Fruit fly (Drosophila melanogaster) whole organism, embryonic: ENCODE measurements around the gene ana1.
A peak's percentile ranks its signal among the peaks of the same experiment; 100 is the strongest.

Experiments
- Ada2b ChIP-seq: fragments of 200-800 bp; sonication (Bioruptor generic); IDR thresholded peaks from 2 replicates; pipeline ENCODE4 v1.3.6; 2022; ENCODE audit warnings: missing biosample characterization, missing genetic modification characterization
- Aef1 ChIP-seq: fragments of 200-800 bp; sonication (Bioruptor generic); IDR thresholded peaks from 3 replicates; pipeline ENCODE4 v1.3.6; 2022; ENCODE audit warnings: missing biosample characterization, missing genetic modification characterization
- CG10147 ChIP-seq: fragments of 200-800 bp; sonication (Bioruptor generic); optimal IDR thresholded peaks from 2 replicates; lab custom pipeline; 2019; ENCODE audit warnings: missing biosample characterization, mild to moderate bottlenecking, missing genetic modification characterization, moderate library complexity
- CG10366 ChIP-seq: fragments of 200-800 bp; sonication (Bioruptor generic); IDR thresholded peaks from 2 replicates; pipeline ENCODE4 v1.3.6; 2022; ENCODE audit warnings: missing biosample characterization, missing genetic modification characterization
- CG11696 ChIP-seq: fragments of 200-800 bp; sonication (Bioruptor generic); IDR thresholded peaks from 2 replicates; pipeline ENCODE4 v1.3.6; 2022; ENCODE audit warnings: missing biosample characterization, missing genetic modification characterization
- CG12659 ChIP-seq: fragments of 200-800 bp; sonication (Bioruptor generic); optimal IDR thresholded peaks from 3 replicates; lab custom pipeline; 2017; ENCODE audit warnings: mild to moderate bottlenecking, missing biosample characterization, missing genetic modification reagents, missing genetic modification characterization
- CG12769 ChIP-seq: fragments of 200-800 bp; sonication (Bioruptor generic); optimal IDR thresholded peaks from 2 replicates; lab custom pipeline; 2019; ENCODE audit warnings: missing biosample characterization, mild to moderate bottlenecking, missing genetic modification characterization, moderate library complexity
- CG1529 ChIP-seq: fragments of 200-800 bp; sonication (Bioruptor generic); optimal IDR thresholded peaks from 3 replicates; lab custom pipeline; 2018; ENCODE audit warnings: missing biosample characterization, missing genetic modification characterization
- CG15601 ChIP-seq: fragments of 200-800 bp; sonication (Bioruptor generic); optimal IDR thresholded peaks from 3 replicates; lab custom pipeline; 2019; ENCODE audit warnings: missing biosample characterization, mild to moderate bottlenecking, missing genetic modification characterization, moderate library complexity
- CG2120 ChIP-seq: fragments of 200-800 bp; sonication (Bioruptor generic); optimal IDR thresholded peaks from 3 replicates; lab custom pipeline; 2016; ENCODE audit warnings: missing biosample characterization, missing genetic modification characterization
- CG3065 ChIP-seq: fragments of 200-800 bp; sonication (Bioruptor generic); optimal IDR thresholded peaks from 2 replicates; lab custom pipeline; 2016; ENCODE audit warnings: missing biosample characterization, missing genetic modification characterization
- CG31224 ChIP-seq: fragments of 200-800 bp; sonication (Bioruptor generic); IDR thresholded peaks from 2 replicates; pipeline ENCODE4 v1.3.6; 2022; ENCODE audit warnings: missing biosample characterization, missing genetic modification characterization
- CG31388 ChIP-seq: fragments of 200-800 bp; sonication (Bioruptor generic); optimal IDR thresholded peaks from 2 replicates; lab custom pipeline; 2016; ENCODE audit warnings: missing biosample characterization, missing genetic modification characterization
- CG32532 ChIP-seq: fragments of 200-800 bp; sonication (Bioruptor generic); IDR thresholded peaks from 2 replicates; pipeline ENCODE4 v1.3.6; 2022; ENCODE audit warnings: missing biosample characterization, missing genetic modification characterization
- CG34422 ChIP-seq: fragments of 200-800 bp; sonication (Bioruptor generic); IDR thresholded peaks from 3 replicates; pipeline ENCODE4 v1.3.6; 2022; ENCODE audit warnings: missing biosample characterization, missing genetic modification characterization
- CG43689 ChIP-seq: fragments of 200-800 bp; sonication (Bioruptor generic); IDR thresholded peaks from 2 replicates; pipeline ENCODE4 v1.3.6; 2022; ENCODE audit warnings: missing biosample characterization, missing genetic modification characterization
- CG4404 ChIP-seq: fragments of 200-800 bp; sonication (Bioruptor generic); IDR thresholded peaks from 2 replicates; pipeline ENCODE4 v1.3.6; 2022; ENCODE audit warnings: missing biosample characterization, missing genetic modification characterization
- CG6254 ChIP-seq: fragments of 200-800 bp; sonication (Bioruptor generic); optimal IDR thresholded peaks from 3 replicates; lab custom pipeline; 2017; ENCODE audit warnings: mild to moderate bottlenecking, missing biosample characterization, missing genetic modification reagents, missing genetic modification characterization
- CG6791 ChIP-seq: fragments of 200-800 bp; sonication (Bioruptor generic); IDR thresholded peaks from 3 replicates; pipeline ENCODE4 v1.3.6; 2022; ENCODE audit warnings: missing biosample characterization, missing genetic modification characterization; ENCODE audit not compliant: partially characterized antibody
- CG7271 ChIP-seq: fragments of 200-800 bp; sonication (Bioruptor generic); optimal IDR thresholded peaks from 2 replicates; lab custom pipeline; 2018; ENCODE audit warnings: missing biosample characterization, mild to moderate bottlenecking, missing genetic modification characterization, moderate library complexity
- CG7786 ChIP-seq: fragments of 200-800 bp; sonication (Bioruptor generic); optimal IDR thresholded peaks from 2 replicates; lab custom pipeline; 2016; ENCODE audit warnings: missing biosample characterization, missing genetic modification characterization
- CG8388 ChIP-seq: fragments of 200-800 bp; sonication (Bioruptor generic); optimal IDR thresholded peaks from 2 replicates; lab custom pipeline; 2019; ENCODE audit warnings: missing biosample characterization, mild to moderate bottlenecking, missing genetic modification characterization, moderate library complexity
- CG9437 ChIP-seq: fragments of 200-800 bp; sonication (Bioruptor generic); optimal IDR thresholded peaks from 2 replicates; lab custom pipeline; 2018; ENCODE audit warnings: missing biosample characterization, mild to moderate bottlenecking, missing genetic modification characterization
- CkIIα-i1 ChIP-seq: fragments of 200-800 bp; sonication (Bioruptor generic); IDR thresholded peaks from 2 replicates; pipeline ENCODE4 v1.3.6; 2022; ENCODE audit warnings: missing biosample characterization, missing genetic modification characterization
- Dip2 ChIP-seq: fragments of 200-800 bp; sonication (Bioruptor generic); IDR thresholded peaks from 2 replicates; pipeline ENCODE4 v1.3.6; 2022; ENCODE audit warnings: missing biosample characterization, missing genetic modification characterization
- Dll ChIP-seq: fragments of 200-800 bp; sonication (Bioruptor generic); IDR thresholded peaks from 4 replicates; pipeline ENCODE4 v1.3.6; 2022; ENCODE audit warnings: missing biosample characterization, missing genetic modification characterization; ENCODE audit not compliant: partially characterized antibody
- Doc3 ChIP-seq: fragments of 200-800 bp; sonication (Bioruptor generic); IDR thresholded peaks from 3 replicates; pipeline ENCODE4 v1.3.6; 2022; ENCODE audit warnings: missing biosample characterization, missing genetic modification characterization; ENCODE audit not compliant: partially characterized antibody
- E2f1 ChIP-seq: fragments of 200-800 bp; sonication (Bioruptor generic); IDR thresholded peaks from 2 replicates; pipeline ENCODE4 v1.3.6; 2022; ENCODE audit warnings: missing biosample characterization, missing genetic modification characterization
- Fer1 ChIP-seq: fragments of 200-800 bp; sonication (Bioruptor generic); optimal IDR thresholded peaks from 2 replicates; lab custom pipeline; 2017; ENCODE audit warnings: missing biosample characterization, mild to moderate bottlenecking, missing genetic modification characterization
- HLHmδ ChIP-seq: fragments of 200-800 bp; sonication (Bioruptor generic); optimal IDR thresholded peaks from 2 replicates; lab custom pipeline; 2018; ENCODE audit warnings: missing biosample characterization, mild to moderate bottlenecking, missing genetic modification characterization, moderate library complexity
- Hr78 ChIP-seq, 2 experiments: fragments of 200-800 bp in 1 of 2; fragments of >200 bp in 1 of 2; sonication (Bioruptor generic) in 1 of 2; optimal IDR thresholded peaks; 2 replicates each; lab custom pipeline; 2017 to 2019; ENCODE audit warnings: missing biosample characterization in 2 of 2, missing genetic modification characterization in 2 of 2, mild to moderate bottlenecking in 1 of 2, moderate library complexity in 1 of 2
- NK7.1 ChIP-seq: fragments of 200-800 bp; sonication (Bioruptor generic); optimal IDR thresholded peaks from 3 replicates; lab custom pipeline; 2016; ENCODE audit warnings: missing biosample characterization, missing genetic modification characterization
- Nf-YA ChIP-seq: fragments of 200-800 bp; sonication (Bioruptor generic); IDR thresholded peaks from 2 replicates; pipeline ENCODE4 v1.3.6; 2022; ENCODE audit warnings: missing biosample characterization, missing genetic modification characterization
- Rfx ChIP-seq: fragments of 200-800 bp; sonication (Bioruptor generic); IDR thresholded peaks from 2 replicates; pipeline ENCODE4 v1.3.6; 2022; ENCODE audit warnings: missing biosample characterization, missing genetic modification characterization
- Stat92E ChIP-seq, 3 experiments: fragments of >200 bp in 2 of 3; fragments of 200-800 bp in 1 of 3; sonication (Bioruptor generic) in 1 of 3; optimal IDR thresholded peaks; 2 replicates each; lab custom pipeline; 2017 to 2019; ENCODE audit warnings: missing biosample characterization in 3 of 3, missing genetic modification characterization in 3 of 3, mild to moderate bottlenecking in 1 of 3, moderate library complexity in 1 of 3
- bab2 ChIP-seq: fragments of 200-800 bp; sonication (Bioruptor generic); optimal IDR thresholded peaks from 2 replicates; lab custom pipeline; 2016; ENCODE audit warnings: missing biosample characterization, missing genetic modification characterization
- bcd ChIP-seq: fragments of 200-800 bp; sonication (Bioruptor generic); optimal IDR thresholded peaks from 2 replicates; lab custom pipeline; 2017; ENCODE audit warnings: missing biosample characterization, mild to moderate bottlenecking, missing genetic modification characterization
- da ChIP-seq: fragments of 200-800 bp; sonication (Bioruptor generic); optimal IDR thresholded peaks from 2 replicates; lab custom pipeline; 2016; ENCODE audit warnings: missing biosample characterization, missing genetic modification characterization
- gce ChIP-seq: fragments of 200-800 bp; sonication (Bioruptor generic); IDR thresholded peaks from 3 replicates; pipeline ENCODE4 v1.3.6; 2022; ENCODE audit warnings: missing biosample characterization, missing genetic modification characterization
- gro ChIP-seq: fragments of 200-800 bp; sonication (Bioruptor generic); optimal IDR thresholded peaks from 2 replicates; lab custom pipeline; 2016; ENCODE audit warnings: missing biosample characterization, missing genetic modification characterization
- h ChIP-seq: fragments of >200 bp; optimal IDR thresholded peaks from 2 replicates; lab custom pipeline; 2017
- jigr1 ChIP-seq: fragments of 200-800 bp; sonication (Bioruptor generic); IDR thresholded peaks from 3 replicates; pipeline ENCODE4 v1.3.6; 2022; ENCODE audit warnings: missing biosample characterization, missing genetic modification characterization
- otp ChIP-seq: fragments of 200-800 bp; sonication (Bioruptor generic); IDR thresholded peaks from 3 replicates; pipeline ENCODE4, ENCODE4 v1.3.6; 2022; ENCODE audit warnings: missing biosample characterization, missing genetic modification characterization
- pho ChIP-seq: fragments of 200-800 bp; sonication (Bioruptor generic); optimal IDR thresholded peaks from 2 replicates; lab custom pipeline; 2016; ENCODE audit warnings: missing biosample characterization, missing genetic modification characterization
- sens-2 ChIP-seq: fragments of 200-800 bp; sonication (Bioruptor generic); IDR thresholded peaks from 2 replicates; pipeline ENCODE4 v1.3.6; 2022; ENCODE audit warnings: missing biosample characterization, missing genetic modification characterization
- slp2 ChIP-seq: fragments of 200-800 bp; sonication (Bioruptor generic); optimal IDR thresholded peaks from 2 replicates; lab custom pipeline; 2016; ENCODE audit warnings: missing biosample characterization, missing genetic modification characterization
- sqz ChIP-seq: fragments of 200-800 bp; sonication (Bioruptor generic); optimal IDR thresholded peaks from 3 replicates; lab custom pipeline; 2018; ENCODE audit warnings: missing biosample characterization, mild to moderate bottlenecking, missing genetic modification characterization
- tap ChIP-seq: fragments of 200-800 bp; optimal IDR thresholded peaks from 3 replicates; lab custom pipeline; 2019; ENCODE audit warnings: missing biosample characterization, mild to moderate bottlenecking, missing genetic modification characterization, moderate library complexity
- tna ChIP-seq: fragments of 200-800 bp; sonication (Bioruptor generic); IDR thresholded peaks from 2 replicates; pipeline ENCODE4 v1.3.6; 2022; ENCODE audit warnings: missing biosample characterization, missing genetic modification characterization; ENCODE audit not compliant: partially characterized antibody
- toy ChIP-seq: fragments of 200-800 bp; sonication (Bioruptor generic); IDR thresholded peaks from 2 replicates; pipeline ENCODE4 v1.3.6; 2022; ENCODE audit warnings: missing biosample characterization, missing genetic modification characterization
- wor ChIP-seq: fragments of 200-800 bp; sonication (Bioruptor generic); IDR thresholded peaks from 2 replicates; pipeline ENCODE4 v1.3.6; 2022; ENCODE audit warnings: missing biosample characterization, missing genetic modification characterization
- yki ChIP-seq: fragments of >200 bp; optimal IDR thresholded peaks from 3 replicates; lab custom pipeline; 2018
- zfh1 ChIP-seq: fragments of 200-800 bp; sonication (Bioruptor generic); IDR thresholded peaks from 3 replicates; pipeline ENCODE4 v1.3.6; 2022; ENCODE audit warnings: missing biosample characterization, missing genetic modification characterization

The ana1 gene

DNA sequence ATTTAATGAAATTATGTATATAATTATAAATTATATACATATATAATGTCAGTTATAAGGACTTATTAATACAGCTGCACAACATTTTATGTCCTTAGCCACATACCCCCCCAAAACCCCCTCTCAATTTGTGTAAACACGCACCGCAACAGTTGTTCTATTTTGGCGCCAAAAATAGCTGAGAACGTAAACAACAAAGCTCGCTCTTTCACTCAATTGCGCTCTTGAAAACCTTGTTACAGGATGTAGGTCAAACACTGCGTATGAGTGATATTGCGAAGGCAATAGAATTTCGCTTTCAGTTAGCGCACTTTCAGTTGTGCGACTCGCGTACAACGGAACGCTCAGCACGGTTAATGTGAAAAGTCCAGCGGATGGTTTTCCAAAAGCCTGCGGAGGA lies 14.0 kb downstream of the ana1 start, which contains the start of gene Esyt2 (continued):
- TF ChIP-seq Nf-YA (GFP tag; lab: Robert Waterston, UW) (no peak), CG31224 (GFP tag; lab: Robert Waterston, UW) (peak; percentile 59; the same call in 1 of the 2 replicates), Stat92E (GFP tag; optimal IDR thresholded peaks at IDR 0.05; lab: Kevin White, UChicago) (no peak), NK7.1 (no peak), CG7271 (tag; lab: Kevin White, UChicago) (no peak), slp2 (GFP tag; lab: Kevin White, UChicago) (no peak), gro (GFP tag; lab: Kevin White, UChicago) (no peak), Ada2b (no peak), da (no peak), Dip2 (GFP tag; lab: Robert Waterston, UW) (no peak), gce (GFP tag; lab: Robert Waterston, UW) (no peak), CG9437 (GFP tag; lab: Kevin White, UChicago) (no peak), tna (GFP tag; lab: Robert Waterston, UW) (no peak), sqz (GFP tag; lab: Kevin White, UChicago) (no peak), sens-2 (GFP tag; lab: Robert Waterston, UW) (no peak), pho (GFP tag; lab: Kevin White, UChicago) (no peak), CG15601 (tag; lab: Kevin White, UChicago) (no peak), HLHmδ (GFP tag; lab: Kevin White, UChicago) (no peak), Dll (GFP tag; lab: Robert Waterston, UW) (no peak), CG32532 (GFP tag; lab: Robert Waterston, UW) (peak; percentile 74), toy (0 out of 2 replicates have a peak, but pooled peaks have one; percentile 35), CG4404 (GFP tag; lab: Robert Waterston, UW) (peak; percentile 15; the same call in 1 of the 2 replicates), bab2 (GFP tag; lab: Kevin White, UChicago) (no peak), h (lab: Kevin White, UChicago) (no peak), Aef1 (GFP tag; lab: Robert Waterston, UW) (no peak), jigr1 (GFP tag; lab: Robert Waterston, UW) (no peak), yki (lab: Kevin White, UChicago) (no peak), Rfx (GFP tag; lab: Robert Waterston, UW) (peak; percentile 76), CG12659 (no peak), CG3065 (no peak), E2f1 (peak; percentile 86), CG6254 (GFP tag; lab: Kevin White, UChicago) (no peak), CG8388 (GFP tag; lab: Kevin White, UChicago) (peak; percentile 15), zfh1 (peak; percentile 6; the same call in 1 of the 3 replicates), CG31388 (GFP tag; lab: Kevin White, UChicago) (no peak), tap (tag; lab: Kevin White, UChicago) (peak; percentile 12), CG11696 (GFP tag; lab: Robert Waterston, UW) (no peak), otp (GFP tag; lab: Robert Waterston, UW) (no peak), CG7786 (GFP tag; lab: Kevin White, UChicago) (no peak), Fer1 (GFP tag; lab: Kevin White, UChicago) (peak; percentile 46), CG2120 (GFP tag; lab: Kevin White, UChicago) (peak; percentile 27), CG6791 (GFP tag; lab: Robert Waterston, UW) (no peak), bcd (GFP tag; lab: Kevin White, UChicago) (peak; percentile 53), CG34422 (GFP tag; lab: Robert Waterston, UW) (peak; percentile 64; the same call in 1 of the 3 replicates), CkIIα-i1 (GFP tag; lab: Robert Waterston, UW) (no peak), CG10147 (GFP tag; lab: Kevin White, UChicago) (no peak), Hr78 (GFP tag; optimal IDR thresholded peaks at IDR 0.05; lab: Kevin White, UChicago) (no peak), CG10366 (GFP tag; lab: Robert Waterston, UW) (no peak), Doc3 (no peak), CG12769 (peak; percentile 37), CG1529 (no peak), wor (GFP tag; lab: Robert Waterston, UW) (no peak), CG43689 (GFP tag; lab: Robert Waterston, UW) (no peak)
